Fruit fly (Drosophila melanogaster): ENCODE data around the gene CG31663.
A peak's percentile ranks its signal among the peaks of the same experiment; 100 is the strongest.

The CG31663 gene

dm6 chr2L:1916461-1916860 is 35.2 kb upstream of the CG31663 start:
- TF ChIP-seq CG34367 (tag; optimal IDR thresholded peaks at IDR 0.05) (no peak), CG13204 (GFP tag; optimal IDR thresholded peaks at IDR 0.05) (no peak), CG4496 (GFP tag; IDR thresholded peaks at IDR 0.05) (peak; percentile 91), EcR (GFP tag; optimal IDR thresholded peaks at IDR 0.05) (no peak), CG12605 (GFP tag; IDR thresholded peaks at IDR 0.05) (peak; percentile 72), CG17806 (tag; optimal IDR thresholded peaks at IDR 0.05) (no peak), gl (tag; optimal IDR thresholded peaks at IDR 0.05) (no peak), CG32121 (GFP tag; IDR thresholded peaks at IDR 0.05) (peak; percentile 94), CG8301 (tag; optimal IDR thresholded peaks at IDR 0.05) (peak; percentile 20), Ets98B (GFP tag; IDR thresholded peaks at IDR 0.05) (peak; percentile 92), D1 (tag; optimal IDR thresholded peaks at IDR 0.05) (no peak), CG9948 (tag; optimal IDR thresholded peaks at IDR 0.05) (no peak), fd96Ca (GFP tag; IDR thresholded peaks at IDR 0.05) (peak; percentile 84), Pif1B (GFP tag; optimal IDR thresholded peaks at IDR 0.05) (peak; percentile 1), rn (GFP tag; IDR thresholded peaks at IDR 0.05) (peak; percentile 80), CG14655 (GFP tag; optimal IDR thresholded peaks at IDR 0.05) (peak; percentile 5), CG10348 (GFP tag; IDR thresholded peaks at IDR 0.05) (peak; percentile 68; the same call in 1 of the 2 replicates), Snoo (tag; optimal IDR thresholded peaks at IDR 0.05) (no peak), CG8159 (tag; optimal IDR thresholded peaks at IDR 0.05) (no peak), Pif1A (GFP tag; optimal IDR thresholded peaks at IDR 0.05) (no peak), CG15710 (tag; optimal IDR thresholded peaks at IDR 0.05) (no peak)

- no peak for TF ChIP-seq Ets98B (GFP tag; IDR thresholded peaks at IDR 0.05)
- TF ChIP-seq EcR (GFP tag; optimal IDR thresholded peaks at IDR 0.05) = no peak
- no peak for TF ChIP-seq Pif1B (GFP tag; optimal IDR thresholded peaks at IDR 0.05)
- TF ChIP-seq Snoo (tag; optimal IDR thresholded peaks at IDR 0.05) = no peak
- TF ChIP-seq CG17806 (tag; optimal IDR thresholded peaks at IDR 0.05) = no peak
These were observed 31.9 kb upstream of the CG31663 start for dm6 chr2L:1913047-1913760.

dm6 chr2L:1912489-1912888 is 31.2 kb upstream of the CG31663 start:
- TF ChIP-seq CG8159 (tag; optimal IDR thresholded peaks at IDR 0.05) (no peak), Pif1A (GFP tag; optimal IDR thresholded peaks at IDR 0.05) (no peak), Snoo (tag; optimal IDR thresholded peaks at IDR 0.05) (no peak), gl (tag; optimal IDR thresholded peaks at IDR 0.05) (no peak), CG9948 (tag; optimal IDR thresholded peaks at IDR 0.05) (no peak), Pif1B (GFP tag; optimal IDR thresholded peaks at IDR 0.05) (no peak), CG15710 (tag; optimal IDR thresholded peaks at IDR 0.05) (no peak), EcR (GFP tag; optimal IDR thresholded peaks at IDR 0.05) (no peak), CG4496 (GFP tag; IDR thresholded peaks at IDR 0.05) (no peak), Ets98B (GFP tag; IDR thresholded peaks at IDR 0.05) (no peak), CG14655 (GFP tag; optimal IDR thresholded peaks at IDR 0.05) (no peak), CG10348 (GFP tag; IDR thresholded peaks at IDR 0.05) (no peak), CG34367 (tag; optimal IDR thresholded peaks at IDR 0.05) (no peak), CG12605 (GFP tag; IDR thresholded peaks at IDR 0.05) (no peak), CG17806 (tag; optimal IDR thresholded peaks at IDR 0.05) (no peak), D1 (tag; optimal IDR thresholded peaks at IDR 0.05) (no peak), rn (GFP tag; IDR thresholded peaks at IDR 0.05) (no peak), CG8301 (tag; optimal IDR thresholded peaks at IDR 0.05) (no peak)

dm6 chr2L:1911316-1911873 is 30.1 kb upstream of the CG31663 start:
- TF ChIP-seq CG8301 (tag; optimal IDR thresholded peaks at IDR 0.05) (peak; percentile 70), gl (tag; optimal IDR thresholded peaks at IDR 0.05) (no peak), fd96Ca (GFP tag; IDR thresholded peaks at IDR 0.05) (peak; percentile 43; the same call in 1 of the 3 replicates), D1 (tag; optimal IDR thresholded peaks at IDR 0.05) (no peak), rn (GFP tag; IDR thresholded peaks at IDR 0.05) (no peak), CG14655 (GFP tag; optimal IDR thresholded peaks at IDR 0.05) (peak; percentile 54), Pif1A (GFP tag; optimal IDR thresholded peaks at IDR 0.05) (peak; percentile 63), CG15710 (tag; optimal IDR thresholded peaks at IDR 0.05) (no peak), Pif1B (GFP tag; optimal IDR thresholded peaks at IDR 0.05) (peak; percentile 50), CG17806 (tag; optimal IDR thresholded peaks at IDR 0.05) (peak; percentile 12), CG34367 (tag; optimal IDR thresholded peaks at IDR 0.05) (no peak), CG9948 (tag; optimal IDR thresholded peaks at IDR 0.05) (no peak), CG4496 (GFP tag; IDR thresholded peaks at IDR 0.05) (peak; percentile 56; the same call in 2 of the 3 replicates), Ets98B (GFP tag; IDR thresholded peaks at IDR 0.05) (peak; percentile 68), Snoo (tag; optimal IDR thresholded peaks at IDR 0.05) (peak; percentile 14), CG10348 (GFP tag; IDR thresholded peaks at IDR 0.05) (no peak), EcR (GFP tag; optimal IDR thresholded peaks at IDR 0.05) (no peak), CG12605 (GFP tag; IDR thresholded peaks at IDR 0.05) (0 out of 2 replicates have a peak, but pooled peaks have one; percentile 3), CG13204 (GFP tag; optimal IDR thresholded peaks at IDR 0.05) (no peak), CG32121 (GFP tag; IDR thresholded peaks at IDR 0.05) (peak; percentile 66), CG8159 (tag; optimal IDR thresholded peaks at IDR 0.05) (no peak)

dm6 chr2L:1909681-1910080 is 28.4 kb upstream of the CG31663 start:
- TF ChIP-seq CG12605 (GFP tag; IDR thresholded peaks at IDR 0.05) (peak; percentile 29; the same call in 1 of the 2 replicates), EcR (GFP tag; optimal IDR thresholded peaks at IDR 0.05) (peak; percentile 4), Pif1B (GFP tag; optimal IDR thresholded peaks at IDR 0.05) (no peak)

- no peak for TF ChIP-seq Pif1A (GFP tag; optimal IDR thresholded peaks at IDR 0.05)
- no peak for TF ChIP-seq CG12605 (GFP tag; IDR thresholded peaks at IDR 0.05)
- TF ChIP-seq CG8301 (tag; optimal IDR thresholded peaks at IDR 0.05) = no peak
- no peak for TF ChIP-seq CG15710 (tag; optimal IDR thresholded peaks at IDR 0.05)
- peak; percentile 38 for TF ChIP-seq Ets98B (GFP tag; IDR thresholded peaks at IDR 0.05)
- peak; percentile 30 for TF ChIP-seq Snoo (tag; optimal IDR thresholded peaks at IDR 0.05)
- TF ChIP-seq Pif1B (GFP tag; optimal IDR thresholded peaks at IDR 0.05) = no peak
- TF ChIP-seq CG13204 (GFP tag; optimal IDR thresholded peaks at IDR 0.05) = no peak
- TF ChIP-seq CG4496 (GFP tag; IDR thresholded peaks at IDR 0.05) = 0 out of 3 replicates have a peak, but pooled peaks have one; percentile 33
- TF ChIP-seq gl (tag; optimal IDR thresholded peaks at IDR 0.05) = no peak
- TF ChIP-seq fd96Ca (GFP tag; IDR thresholded peaks at IDR 0.05) = peak; percentile 52; the same call in 2 of the 3 replicates
These were observed 25.8 kb upstream of the CG31663 start for dm6 chr2L:1907098-1907497.

Measured in whole organism, pupa.